Worm (Caenorhabditis elegans) whole organism, midembryonic: ENCODE results near the gene F55A11.11.

ENCODE experiments used
- T22C8.4 ChIP-seq: fragments of 200-800 bp; sonication (Bioruptor generic); IDR thresholded peaks from 2 replicates; pipeline ENCODE4 v1.3.6; 2022; ENCODE audit warnings: missing genetic modification characterization, missing compliant biosample characterization
- cog-1 ChIP-seq: sonication (generic microtip); optimal IDR thresholded peaks from 2 replicates; lab custom pipeline; 2016; ENCODE audit warnings: missing genetic modification characterization, missing compliant biosample characterization
- flt-1 ChIP-seq: fragments of 200-800 bp; sonication (Bioruptor generic); IDR thresholded peaks from 2 replicates; pipeline ENCODE4 v1.3.6; 2022; ENCODE audit warnings: missing genetic modification characterization, missing compliant biosample characterization
- klf-2 ChIP-seq: fragments of 200-800 bp; sonication (Bioruptor generic); conservative IDR thresholded peaks from 2 replicates; pipeline ENCODE4 v1.3.6; 2022; ENCODE audit warnings: missing genetic modification reagents, missing genetic modification characterization, missing compliant biosample characterization
- med-1 ChIP-seq: sonication (generic microtip); optimal IDR thresholded peaks from 2 replicates; lab custom pipeline; 2017; ENCODE audit warnings: missing genetic modification characterization, mild to moderate bottlenecking, missing compliant biosample characterization, antibody characterized with exemption, missing genetic modification reagents; ENCODE audit not compliant: insufficient read depth
- ref-1 ChIP-seq: fragments of 200-800 bp; sonication (Bioruptor generic); conservative IDR thresholded peaks from 2 replicates; pipeline ENCODE4 v1.3.6; 2022; ENCODE audit warnings: missing genetic modification reagents, missing genetic modification characterization, missing compliant biosample characterization
- ztf-23 ChIP-seq: fragments of 200-800 bp; sonication (Bioruptor generic); IDR thresholded peaks from 2 replicates; pipeline ENCODE4 v1.3.6; 2022; ENCODE audit warnings: missing genetic modification reagents, missing genetic modification characterization, missing compliant biosample characterization
- ztf-29 ChIP-seq: fragments of 200-800 bp; sonication (Bioruptor generic); IDR thresholded peaks from 2 replicates; pipeline ENCODE4 v1.3.6; 2022; ENCODE audit warnings: missing genetic modification reagents, missing genetic modification characterization, missing compliant biosample characterization

- no peak for TF ChIP-seq flt-1
- no peak for TF ChIP-seq cog-1
- no peak for TF ChIP-seq T22C8.4
- TF ChIP-seq ztf-23 (GFP tag; lab: Robert Waterston, UW): no peak
- no peak for TF ChIP-seq klf-2 (GFP tag; lab: Robert Waterston, UW)
- no peak for TF ChIP-seq ztf-29
- no peak for TF ChIP-seq med-1 (GFP tag; lab: Kevin White, UChicago)
- no peak for TF ChIP-seq ref-1 (GFP tag; lab: Robert Waterston, UW)
Observed at ce11 chrV:11801076-11801849, 18.3 kb downstream of the F55A11.11 start.
